Worm (Caenorhabditis elegans): ENCODE results near the gene irld-64.

The irld-64 gene

DNA sequence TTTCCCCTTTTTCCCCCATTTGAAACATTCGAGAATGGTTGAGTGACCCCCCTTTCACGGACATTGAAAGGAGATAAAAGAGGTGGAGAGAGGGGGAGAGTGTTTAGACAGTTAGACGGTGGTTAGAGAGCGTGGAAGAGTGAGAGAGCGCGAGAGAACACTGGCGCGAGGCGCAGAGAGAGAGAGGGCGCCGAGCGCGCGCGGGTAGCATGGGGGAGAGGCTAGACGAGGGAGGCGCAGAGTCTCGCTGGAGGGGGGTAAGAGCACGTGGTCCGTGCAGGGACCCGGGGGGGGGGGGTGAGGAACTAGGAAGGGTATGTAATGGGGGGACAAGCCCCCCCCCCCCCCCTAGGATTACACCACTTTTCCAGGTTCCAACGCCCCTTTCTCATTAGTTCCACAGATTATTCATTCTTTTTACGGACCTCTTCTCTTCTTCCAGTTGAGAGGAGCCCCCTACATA is 43.6 kb upstream of the irld-64 start (continued):
- peak; percentile 98 for TF ChIP-seq hlh-11 (tag; optimal IDR thresholded peaks at IDR 0.05)
- no peak for TF ChIP-seq lir-3 (tag; optimal IDR thresholded peaks at IDR 0.05)
- TF ChIP-seq R02D3.7 (tag; optimal IDR thresholded peaks at IDR 0.05): no peak
- TF ChIP-seq F10B5.3 (tag; optimal IDR thresholded peaks at IDR 0.05): peak; percentile 6
- peak; percentile 46 for TF ChIP-seq Y5F2A.4 (GFP tag; optimal IDR thresholded peaks at IDR 0.05)
- peak; percentile 98 for TF ChIP-seq dve-1 (tag; optimal IDR thresholded peaks at IDR 0.05; ENCODE audit: insufficient read depth)
- peak; percentile 58 for TF ChIP-seq dpl-1 (GFP tag; optimal IDR thresholded peaks at IDR 0.05)
- peak; percentile 35 for TF ChIP-seq ces-1 (GFP tag; optimal IDR thresholded peaks at IDR 0.05)
- TF ChIP-seq ztf-11 (tag; optimal IDR thresholded peaks at IDR 0.05): no peak
- TF ChIP-seq saeg-2 (GFP tag; IDR thresholded peaks at IDR 0.05): peak; percentile 98
- TF ChIP-seq egl-27 (tag; optimal IDR thresholded peaks at IDR 0.05): no peak
- TF ChIP-seq spr-1 (tag; optimal IDR thresholded peaks at IDR 0.05): no peak
- peak; percentile 29 for TF ChIP-seq ceh-32 (tag; optimal IDR thresholded peaks at IDR 0.05; ENCODE audit: poor library complexity)
- TF ChIP-seq dmd-9 (GFP tag; IDR thresholded peaks at IDR 0.05): peak; percentile 85
- TF ChIP-seq daf-8 (GFP tag; IDR thresholded peaks at IDR 0.05): no peak
- no peak for TF ChIP-seq lin-39 (tag; optimal IDR thresholded peaks at IDR 0.05)
- TF ChIP-seq ctbp-1 (GFP tag; IDR thresholded peaks at IDR 0.05): peak; percentile 98
- peak; percentile 95 for TF ChIP-seq mdt-29 (GFP tag; IDR thresholded peaks at IDR 0.05)
- TF ChIP-seq aly-2 (tag; optimal IDR thresholded peaks at IDR 0.05): no peak
- peak; percentile 35 for TF ChIP-seq skn-1 (tag; optimal IDR thresholded peaks at IDR 0.05)
- TF ChIP-seq T20F7.1 (GFP tag; optimal IDR thresholded peaks at IDR 0.05): peak; percentile 85
- TF ChIP-seq D1046.2 (GFP tag; IDR thresholded peaks at IDR 0.05): peak; percentile 83; the same call in 1 of the 2 replicates
- peak; percentile 89 for TF ChIP-seq lin-13 (GFP tag; optimal IDR thresholded peaks at IDR 0.05)
- peak; percentile 99 for TF ChIP-seq ceh-20 (GFP tag; IDR thresholded peaks at IDR 0.05)
- TF ChIP-seq fkh-10 (GFP tag; optimal IDR thresholded peaks at IDR 0.05): peak; percentile 91
- TF ChIP-seq daf-19 (GFP tag; conservative IDR thresholded peaks at IDR 0.05): no peak
- TF ChIP-seq zfp-3 (GFP tag; conservative IDR thresholded peaks at IDR 0.05): peak; percentile 93

DNA sequence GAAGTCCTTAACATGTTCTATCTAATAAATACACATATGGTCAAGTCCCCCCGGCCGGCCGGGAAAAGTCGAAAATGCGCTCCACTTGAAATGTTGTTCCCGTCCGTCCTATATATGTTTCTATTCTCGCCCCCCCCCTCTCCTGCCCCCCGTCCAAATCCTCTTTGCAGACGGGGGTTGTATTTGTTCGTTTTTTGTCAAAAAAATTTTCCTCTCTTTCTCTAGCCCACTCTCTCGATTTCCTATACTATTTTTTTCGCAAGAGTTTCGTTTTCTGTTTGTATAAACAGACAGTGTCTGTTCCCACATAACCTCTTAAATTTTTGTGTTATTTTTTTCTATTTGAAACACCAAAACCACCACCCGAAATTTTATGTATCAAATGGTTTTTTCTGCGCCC is 36.7 kb upstream of the irld-64 start:
- TF ChIP-seq mep-1 (tag; optimal IDR thresholded peaks at IDR 0.05) (peak; percentile 12), tra-1 (GFP tag; IDR thresholded peaks at IDR 0.05) (no peak), pqm-1 (tag; optimal IDR thresholded peaks at IDR 0.05) (no peak), dve-1 (tag; optimal IDR thresholded peaks at IDR 0.05; ENCODE audit: insufficient read depth) (peak; percentile 25), pha-4 (GFP tag; IDR thresholded peaks at IDR 0.05) (peak; percentile 29; the same call in 1 of the 2 replicates), pha-4 (tag; optimal IDR thresholded peaks at IDR 0.05) (no peak), hmg-1.1 (GFP tag; IDR thresholded peaks at IDR 0.05) (0 out of 2 replicates have a peak, but pooled peaks have one; percentile 10), ZK546.5 (tag; optimal IDR thresholded peaks at IDR 0.05) (no peak)

DNA sequence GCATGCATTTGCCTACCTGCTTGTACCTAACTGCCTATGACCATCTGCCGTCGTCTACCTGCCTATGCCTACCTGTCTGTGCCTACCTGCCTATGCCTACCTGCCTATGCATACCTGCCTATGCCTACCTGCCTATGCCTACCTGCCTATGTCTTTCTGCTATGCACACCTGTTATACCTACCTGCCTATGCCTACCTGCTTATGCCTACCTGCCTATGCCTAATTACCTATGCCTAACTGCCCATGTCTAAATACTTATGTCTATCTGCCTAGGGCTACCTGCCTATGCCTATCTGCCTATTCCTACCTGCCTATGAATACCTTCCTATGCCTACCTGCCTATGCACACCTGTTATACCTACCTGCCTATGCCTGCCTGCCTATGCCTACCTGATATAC is 36.0 kb upstream of the irld-64 start:
- peak in 1 of 2 experiments; percentile 61 for TF ChIP-seq unc-62 (GFP tag; optimal IDR thresholded peaks at IDR 0.05 in 1 of 2)
- TF ChIP-seq unc-62 (tag; optimal IDR thresholded peaks at IDR 0.05): no peak
- no peak for TF ChIP-seq Y105C5A.15 (GFP tag; IDR thresholded peaks at IDR 0.05)
